Worm (Caenorhabditis elegans) whole organism, midembryonic: ENCODE measurements around the gene athp-3.

ENCODE experiments used
- T22C8.4 ChIP-seq: fragments of 200-800 bp; sonication (Bioruptor generic); IDR thresholded peaks from 2 replicates; pipeline ENCODE4 v1.3.6; 2022; ENCODE audit warnings: missing genetic modification characterization, missing compliant biosample characterization
- cog-1 ChIP-seq: sonication (generic microtip); optimal IDR thresholded peaks from 2 replicates; lab custom pipeline; 2016; ENCODE audit warnings: missing genetic modification characterization, missing compliant biosample characterization
- flt-1 ChIP-seq: fragments of 200-800 bp; sonication (Bioruptor generic); IDR thresholded peaks from 2 replicates; pipeline ENCODE4 v1.3.6; 2022; ENCODE audit warnings: missing genetic modification characterization, missing compliant biosample characterization
- klf-2 ChIP-seq: fragments of 200-800 bp; sonication (Bioruptor generic); conservative IDR thresholded peaks from 2 replicates; pipeline ENCODE4 v1.3.6; 2022; ENCODE audit warnings: missing genetic modification reagents, missing genetic modification characterization, missing compliant biosample characterization
- med-1 ChIP-seq: sonication (generic microtip); optimal IDR thresholded peaks from 2 replicates; lab custom pipeline; 2017; ENCODE audit warnings: missing genetic modification characterization, mild to moderate bottlenecking, missing compliant biosample characterization, antibody characterized with exemption, missing genetic modification reagents; ENCODE audit not compliant: insufficient read depth
- ref-1 ChIP-seq: fragments of 200-800 bp; sonication (Bioruptor generic); conservative IDR thresholded peaks from 2 replicates; pipeline ENCODE4 v1.3.6; 2022; ENCODE audit warnings: missing genetic modification reagents, missing genetic modification characterization, missing compliant biosample characterization
- tab-1 ChIP-seq: fragments of 200-800 bp; sonication (Bioruptor generic); IDR thresholded peaks from 2 replicates; pipeline ENCODE4 v1.3.6; 2022; ENCODE audit warnings: missing genetic modification characterization, missing compliant biosample characterization
- ztf-23 ChIP-seq: fragments of 200-800 bp; sonication (Bioruptor generic); IDR thresholded peaks from 2 replicates; pipeline ENCODE4 v1.3.6; 2022; ENCODE audit warnings: missing genetic modification reagents, missing genetic modification characterization, missing compliant biosample characterization
- ztf-29 ChIP-seq: fragments of 200-800 bp; sonication (Bioruptor generic); IDR thresholded peaks from 2 replicates; pipeline ENCODE4 v1.3.6; 2022; ENCODE audit warnings: missing genetic modification reagents, missing genetic modification characterization, missing compliant biosample characterization

Gene athp-3

DNA sequence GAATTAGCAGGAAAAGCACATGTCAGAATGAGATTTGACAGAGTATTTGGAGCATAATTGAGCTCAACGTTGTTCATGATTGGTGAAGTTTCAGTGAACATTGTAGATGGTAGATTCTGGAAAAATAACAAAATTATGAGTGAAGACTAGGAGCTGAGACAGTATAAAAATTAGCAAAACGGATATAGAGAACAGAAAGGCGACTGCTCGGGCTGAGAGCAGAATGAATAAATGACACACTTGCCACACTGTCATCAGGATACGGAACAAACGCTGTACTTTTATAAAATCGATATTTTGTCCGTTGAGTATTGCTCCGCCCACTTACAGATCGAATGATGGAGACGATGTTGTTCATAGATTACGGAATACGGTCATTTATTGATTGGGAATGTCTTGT, 23.1 kb downstream of the athp-3 start, which contains the start of gene dct-13:
dct-13 (minus strand) TSS at position 101 of the 400 bp plus-strand sequence.
- no peak for TF ChIP-seq cog-1 (tag; lab: Kevin White, UChicago)
- TF ChIP-seq med-1 (GFP tag; lab: Kevin White, UChicago): no peak
- no peak for TF ChIP-seq klf-2

DNA sequence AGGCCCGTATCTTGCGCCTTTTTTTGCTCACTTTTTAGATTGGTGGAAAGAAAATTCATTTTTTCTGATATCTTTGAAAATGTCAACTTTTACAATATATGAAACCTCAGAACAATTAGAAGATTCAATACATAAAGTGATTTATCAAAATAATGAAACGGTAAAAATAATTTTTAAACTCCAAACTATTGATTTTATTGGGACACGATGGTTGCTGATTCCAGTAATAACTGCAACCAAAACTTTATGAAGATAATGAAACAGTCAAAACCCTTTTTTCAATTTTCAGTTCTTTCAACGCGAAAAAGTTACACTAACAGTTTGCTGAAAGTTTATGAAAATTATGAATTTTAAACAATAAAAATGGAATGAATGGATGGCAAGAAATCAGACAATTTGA, 27.1 kb downstream of the athp-3 start:
- no peak for TF ChIP-seq T22C8.4 (GFP tag; lab: Robert Waterston, UW)
- no peak for TF ChIP-seq ztf-29 (GFP tag; lab: Robert Waterston, UW)
- TF ChIP-seq tab-1 (GFP tag; lab: Robert Waterston, UW): no peak

DNA sequence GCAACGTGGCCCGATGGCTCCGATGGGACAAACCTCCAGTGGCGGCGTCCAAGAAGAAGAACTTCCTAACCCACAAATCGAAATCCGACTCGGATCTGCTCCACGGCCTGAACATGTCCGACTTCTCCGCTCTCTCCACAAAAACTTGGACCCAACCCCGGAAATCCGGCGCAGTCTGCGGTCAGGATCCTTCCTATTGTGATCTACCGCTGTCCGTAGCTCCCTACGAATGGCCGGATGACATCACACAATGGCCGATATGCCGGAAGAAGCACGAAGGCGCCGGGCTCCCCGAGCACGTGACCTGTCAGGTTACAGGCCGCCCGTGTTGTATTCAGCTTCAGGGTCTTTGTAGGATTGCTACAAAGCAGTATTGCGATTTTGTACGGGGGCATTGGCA, 37.9 kb downstream of the athp-3 start:
- no peak for TF ChIP-seq flt-1
- TF ChIP-seq ref-1 (GFP tag; lab: Robert Waterston, UW): no peak
- no peak for TF ChIP-seq med-1 (GFP tag; lab: Kevin White, UChicago)
- TF ChIP-seq T22C8.4 (GFP tag; lab: Robert Waterston, UW): no peak
- TF ChIP-seq cog-1 (tag; lab: Kevin White, UChicago): no peak
- TF ChIP-seq klf-2: no peak
- TF ChIP-seq ztf-29 (GFP tag; lab: Robert Waterston, UW): no peak
- TF ChIP-seq ztf-23: no peak
- no peak for TF ChIP-seq tab-1 (GFP tag; lab: Robert Waterston, UW)

DNA sequence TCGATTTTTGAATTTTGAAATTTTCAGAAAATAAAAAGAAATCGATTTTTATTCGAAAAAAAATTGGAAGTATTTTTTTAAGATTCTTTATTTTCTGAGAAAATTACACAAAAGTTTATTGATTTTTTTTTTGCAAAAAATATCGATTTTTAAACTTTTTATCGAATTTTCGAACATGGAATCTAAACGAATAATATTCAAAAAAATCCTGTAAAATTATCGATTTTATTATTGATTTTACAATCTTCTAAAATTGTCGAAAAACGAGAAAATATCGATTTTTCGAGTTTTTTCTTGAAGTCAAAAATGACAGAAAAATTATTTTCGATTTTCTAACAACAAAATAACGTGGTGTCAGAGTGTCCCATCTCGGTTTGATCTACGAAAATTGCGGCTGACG, 42.4 kb downstream of the athp-3 start:
- TF ChIP-seq T22C8.4 (GFP tag; lab: Robert Waterston, UW) (peak; percentile 14; the same call in 1 of the 2 replicates), klf-2 (no peak)
